Worm (Caenorhabditis elegans): ENCODE results near the gene F45D11.5.
"Not testable (repeated sequence)": the region's sequence is repeated elsewhere in the genome, so short reads cannot be mapped to it uniquely, and the experiment has no call there.

DNA sequence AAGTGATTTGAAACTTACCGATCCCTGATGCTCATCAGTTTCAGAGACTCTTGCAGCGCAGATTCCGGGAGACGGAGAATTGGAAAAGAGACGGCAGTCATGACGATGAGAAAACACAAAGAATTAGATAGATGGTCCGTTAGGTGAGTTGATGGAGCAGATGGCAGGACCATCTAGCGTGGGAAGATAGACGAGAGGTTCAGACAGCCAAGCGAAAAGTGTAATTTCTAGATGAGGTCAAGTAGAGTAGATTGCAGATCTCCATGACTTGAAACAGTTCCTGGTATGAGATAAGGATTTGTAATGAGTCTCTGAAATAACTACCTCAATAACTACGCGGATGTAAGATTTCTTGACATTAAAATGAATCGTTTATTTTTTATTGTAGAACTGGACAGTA is 5.4 kb upstream of the F45D11.5 start, which contains the start of gene F45D11.11:
- TF ChIP-seq dao-5, W03F9.2, him-1 (tag; optimal IDR thresholded peaks at IDR 0.05): not testable (repeated sequence)

Data from whole organism, L4/young adult.